Worm (Caenorhabditis elegans) whole organism, young adult: ENCODE measurements around the gene abts-4.

ENCODE experiments used
- F37B4.10 ChIP-seq: fragments of 200-800 bp; sonication (Bioruptor generic); IDR thresholded peaks from 2 replicates; pipeline ENCODE4 v1.3.6; 2022; ENCODE audit warnings: missing genetic modification characterization, missing compliant biosample characterization
- F39B2.1 ChIP-seq: fragments of 200-800 bp; sonication (Bioruptor generic); IDR thresholded peaks from 2 replicates; pipeline ENCODE4 v1.3.6; 2022; ENCODE audit warnings: missing genetic modification reagents, missing genetic modification characterization, missing compliant biosample characterization
- F55B11.4 ChIP-seq: sonication (generic microtip); optimal IDR thresholded peaks from 2 replicates; lab custom pipeline; 2016; ENCODE audit warnings: missing compliant biosample characterization, missing genetic modification characterization, borderline replicate concordance; ENCODE audit not compliant: insufficient read depth
- K11D2.4 ChIP-seq: fragments of 200-800 bp; sonication (Bioruptor generic); IDR thresholded peaks from 2 replicates; pipeline ENCODE4 v1.3.6; 2022; ENCODE audit warnings: missing genetic modification reagents, missing genetic modification characterization, missing compliant biosample characterization
- Y67H2A.10 ChIP-seq: fragments of 200-800 bp; sonication (Bioruptor generic); conservative IDR thresholded peaks from 2 replicates; pipeline ENCODE4 v1.3.6; 2022; ENCODE audit warnings: missing genetic modification reagents, missing genetic modification characterization, missing compliant biosample characterization
- ama-1 ChIP-seq, 3 experiments: fragments of 150-350 bp in 1 of 3; sonication (generic microtip) in 2 of 3; optimal IDR thresholded peaks; 2 replicates each; lab custom pipeline; 2014 to 2018; ENCODE audit warnings: missing biosample characterization in 2 of 3, missing genetic modification characterization in 2 of 3, missing genetic modification reagents in 2 of 3
- atf-7 ChIP-seq: sonication (generic microtip); optimal IDR thresholded peaks from 2 replicates; lab custom pipeline; 2017; ENCODE audit warnings: mild to moderate bottlenecking, missing genetic modification characterization, missing compliant biosample characterization
- athp-1 ChIP-seq: sonication (generic microtip); optimal IDR thresholded peaks from 2 replicates; lab custom pipeline; 2017; ENCODE audit warnings: mild to moderate bottlenecking, missing genetic modification characterization, missing compliant biosample characterization
- bed-2 ChIP-seq: fragments of 200-800 bp; sonication (Bioruptor generic); IDR thresholded peaks from 2 replicates; pipeline ENCODE4 v1.3.6; 2022; ENCODE audit warnings: missing genetic modification reagents, missing genetic modification characterization, missing compliant biosample characterization
- cebp-1 ChIP-seq, 2 experiments: fragments of 200-800 bp in 1 of 2; sonication (Bioruptor generic) in 1 of 2; sonication (generic microtip) in 1 of 2; IDR thresholded peaks in 1 of 2; optimal IDR thresholded peaks in 1 of 2; 2 replicates each; pipeline versions ENCODE4 v1.3.6 to Lab custom; 2017 to 2022; ENCODE audit warnings: missing compliant biosample characterization in 2 of 2, missing genetic modification characterization in 2 of 2, mild to moderate bottlenecking in 1 of 2, missing genetic modification reagents in 1 of 2, moderate library complexity in 1 of 2
- ceh-91 ChIP-seq: fragments of 200-800 bp; sonication (Bioruptor generic); IDR thresholded peaks from 2 replicates; pipeline ENCODE4 v1.3.6; 2022; ENCODE audit warnings: missing genetic modification reagents, missing genetic modification characterization, missing compliant biosample characterization
- chd-7 ChIP-seq: sonication (generic microtip); optimal IDR thresholded peaks from 2 replicates; lab custom pipeline; 2016; ENCODE audit warnings: mild to moderate bottlenecking, missing genetic modification characterization, moderate library complexity, missing compliant biosample characterization
- dox-1 ChIP-seq: fragments of 200-800 bp; sonication (Bioruptor generic); IDR thresholded peaks from 2 replicates; pipeline ENCODE4 v1.3.6; 2022; ENCODE audit warnings: missing genetic modification reagents, missing genetic modification characterization, missing compliant biosample characterization
- egl-44 ChIP-seq: fragments of 200-800 bp; sonication (Bioruptor generic); IDR thresholded peaks from 2 replicates; pipeline ENCODE4 v1.3.6; 2022; ENCODE audit warnings: missing genetic modification reagents, missing genetic modification characterization, missing compliant biosample characterization
- egrh-3 ChIP-seq: fragments of 200-800 bp; sonication (Bioruptor generic); IDR thresholded peaks from 2 replicates; pipeline ENCODE4 v1.3.6; 2022; ENCODE audit warnings: missing genetic modification reagents, missing genetic modification characterization, missing compliant biosample characterization
- ets-4 ChIP-seq: fragments of 200-800 bp; sonication (Bioruptor generic); optimal IDR thresholded peaks from 2 replicates; lab custom pipeline; 2018; ENCODE audit warnings: mild to moderate bottlenecking, missing genetic modification characterization, missing compliant biosample characterization
- hmg-20 ChIP-seq: fragments of 200-800 bp; sonication (Bioruptor generic); IDR thresholded peaks from 2 replicates; pipeline ENCODE4 v1.3.6; 2022; ENCODE audit warnings: missing genetic modification reagents, missing genetic modification characterization, missing compliant biosample characterization
- hsf-1 ChIP-seq: fragments of 200-800 bp; sonication (Bioruptor generic); IDR thresholded peaks from 2 replicates; pipeline ENCODE4 v1.3.6; 2022; ENCODE audit warnings: missing genetic modification reagents, missing genetic modification characterization, missing compliant biosample characterization
- lag-1 ChIP-seq: fragments of 200-800 bp; sonication (Bioruptor generic); IDR thresholded peaks from 2 replicates; pipeline ENCODE4 v1.3.6; 2022; ENCODE audit warnings: missing genetic modification reagents, missing genetic modification characterization, missing compliant biosample characterization
- lin-35 ChIP-seq, 3 experiments: fragments of 150-350 bp in 2 of 3; sonication (generic microtip) in 1 of 3; optimal IDR thresholded peaks; 2 replicates each; lab custom pipeline; 2014 to 2018; ENCODE audit warnings: missing biosample characterization in 3 of 3, missing genetic modification characterization in 3 of 3, missing genetic modification reagents in 3 of 3
- lir-1 ChIP-seq: fragments of 200-800 bp; sonication (Bioruptor generic); conservative IDR thresholded peaks from 2 replicates; pipeline ENCODE4 v1.3.6; 2022; ENCODE audit warnings: missing genetic modification reagents, missing genetic modification characterization, missing compliant biosample characterization
- nhr-120 ChIP-seq: fragments of 200-800 bp; sonication (Bioruptor generic); IDR thresholded peaks from 2 replicates; pipeline ENCODE4 v1.3.6; 2022; ENCODE audit warnings: missing genetic modification characterization, missing compliant biosample characterization
- nhr-179 ChIP-seq: sonication (generic microtip); optimal IDR thresholded peaks from 2 replicates; lab custom pipeline; 2016; ENCODE audit warnings: mild to moderate bottlenecking, missing genetic modification characterization, missing compliant biosample characterization
- nhr-80 ChIP-seq: sonication (generic microtip); optimal IDR thresholded peaks from 2 replicates; lab custom pipeline; 2016; ENCODE audit warnings: missing genetic modification characterization, missing compliant biosample characterization
- nhr-90 ChIP-seq: sonication (generic microtip); optimal IDR thresholded peaks from 2 replicates; lab custom pipeline; 2016; ENCODE audit warnings: missing genotype, mild to moderate bottlenecking, missing genetic modification characterization, missing compliant biosample characterization
- pbrm-1 ChIP-seq: fragments of 200-800 bp; sonication (Bioruptor generic); IDR thresholded peaks from 2 replicates; pipeline ENCODE4 v1.3.6; 2022; ENCODE audit warnings: missing genetic modification reagents, missing genetic modification characterization, missing compliant biosample characterization
- rpc-1 ChIP-seq, 2 experiments: fragments of 150-350 bp in 1 of 2; sonication (generic microtip) in 1 of 2; optimal IDR thresholded peaks; 2 replicates each; lab custom pipeline; 2014 to 2018; ENCODE audit warnings: missing biosample characterization in 1 of 2, missing genetic modification characterization in 1 of 2, missing genetic modification reagents in 1 of 2, missing genotype in 1 of 2
- sea-2 ChIP-seq: fragments of 200-800 bp; sonication (Bioruptor generic); IDR thresholded peaks from 2 replicates; pipeline ENCODE4 v1.3.6; 2022; ENCODE audit warnings: missing genetic modification characterization, missing compliant biosample characterization
- tbx-9 ChIP-seq: sonication (generic microtip); optimal IDR thresholded peaks from 2 replicates; lab custom pipeline; 2016; ENCODE audit warnings: borderline replicate concordance, missing genetic modification characterization, inconsistent platforms, missing compliant biosample characterization
- ztf-22 ChIP-seq: fragments of 200-800 bp; sonication (Bioruptor generic); optimal IDR thresholded peaks from 2 replicates; lab custom pipeline; 2018; ENCODE audit warnings: mild to moderate bottlenecking, missing genetic modification characterization, moderate library complexity, missing compliant biosample characterization
- ztf-25 ChIP-seq: fragments of 200-800 bp; sonication (Bioruptor generic); IDR thresholded peaks from 2 replicates; pipeline ENCODE4 v1.3.6; 2022; ENCODE audit warnings: missing genetic modification reagents, missing genetic modification characterization, missing compliant biosample characterization
- ztf-28 ChIP-seq: fragments of 200-800 bp; sonication (Bioruptor generic); IDR thresholded peaks from 2 replicates; pipeline ENCODE4 v1.3.6; 2022; ENCODE audit warnings: missing genetic modification reagents, missing genetic modification characterization, missing compliant biosample characterization
- ztf-6 ChIP-seq: fragments of 200-800 bp; sonication (Bioruptor generic); IDR thresholded peaks from 2 replicates; pipeline ENCODE4 v1.3.6; 2022; ENCODE audit warnings: missing genetic modification reagents, missing genetic modification characterization, missing compliant biosample characterization

abts-4 gene

DNA sequence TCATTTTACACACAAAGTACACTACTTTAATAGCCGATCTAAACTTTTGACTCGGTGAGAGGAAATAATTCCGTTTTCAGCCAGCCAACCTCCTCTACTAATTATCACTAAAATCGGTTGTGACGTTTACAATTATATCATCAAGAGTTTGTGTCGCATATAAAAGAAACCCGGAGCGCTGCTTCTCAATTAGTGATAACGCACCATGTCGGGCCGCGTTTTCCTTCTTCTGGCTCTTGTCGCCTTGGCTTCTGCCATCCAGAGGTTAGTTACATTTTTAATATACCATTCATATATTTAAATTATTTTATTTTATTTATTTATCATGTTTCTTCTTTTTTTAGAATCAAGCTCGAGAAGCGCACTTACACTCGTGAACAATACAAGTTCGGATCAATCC, 29.4 kb upstream of the abts-4 start, which contains the start of gene asp-3:
asp-3 (plus strand) TSS at position 79 of the 400 bp plus-strand sequence.
- TF ChIP-seq lin-35 (GFP tag; optimal IDR thresholded peaks at IDR 0.05; lab: Kevin White, UChicago) (no peak), K11D2.4 (GFP tag; lab: Robert Waterston, UW) (no peak), lir-1 (GFP tag; lab: Robert Waterston, UW) (no peak), nhr-179 (tag; lab: Kevin White, UChicago) (no peak), F39B2.1 (no peak)

DNA sequence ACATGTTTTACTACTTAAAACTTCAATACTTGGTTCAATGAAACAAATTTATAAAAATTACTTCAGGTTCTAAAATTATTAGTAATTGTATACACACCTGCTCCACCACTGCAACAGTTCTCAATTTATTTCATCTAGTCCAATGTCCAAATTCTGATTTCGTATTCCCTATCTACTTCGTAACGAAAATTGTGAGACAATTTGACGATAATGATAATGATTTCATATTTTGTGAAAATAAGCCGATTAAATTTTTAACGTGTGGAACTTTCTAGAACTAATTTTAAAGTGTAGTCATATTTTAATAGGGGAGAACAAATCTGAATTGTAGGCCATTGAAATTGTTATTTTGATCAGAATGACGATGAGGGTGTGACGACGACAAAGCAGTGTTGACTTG, 28.9 kb upstream of the abts-4 start:
- TF ChIP-seq egrh-3 (GFP tag; lab: Robert Waterston, UW) (no peak), hsf-1 (peak; percentile 50; the same call in 1 of the 2 replicates), sea-2 (GFP tag; lab: Robert Waterston, UW) (no peak), Y67H2A.10 (GFP tag; lab: Robert Waterston, UW) (no peak)

DNA sequence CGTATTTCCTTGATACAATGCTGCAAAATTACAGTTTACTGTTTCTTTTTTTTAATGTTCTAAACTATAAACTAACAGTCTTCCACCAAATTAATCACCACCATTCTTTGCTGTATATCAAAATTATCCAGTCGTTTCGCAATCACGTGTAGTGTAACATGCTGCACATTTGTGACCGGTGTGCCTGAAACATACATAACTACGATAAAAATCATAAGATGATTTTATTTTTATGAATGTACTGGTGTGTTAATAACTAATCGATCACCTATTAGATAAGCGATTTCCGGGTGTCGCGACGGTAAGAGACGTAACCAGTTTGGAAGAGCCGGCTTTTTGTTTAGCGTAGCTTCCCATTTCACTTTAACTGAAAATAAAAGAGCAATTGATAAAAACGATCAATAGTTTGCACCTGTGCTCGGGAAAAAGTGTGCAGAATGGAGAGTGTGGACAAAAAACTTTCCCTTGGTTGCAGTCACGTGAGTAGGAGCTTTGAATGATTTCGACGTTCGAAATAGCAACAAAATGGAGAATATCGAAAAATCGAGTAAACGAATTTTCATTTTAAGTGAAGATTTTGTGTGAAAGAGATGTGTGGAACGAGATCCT, 27.5 kb upstream of the abts-4 start, which contains the start of gene sgca-1:
sgca-1 (minus strand) TSS at position 584 of the 609 bp plus-strand sequence.
- peak; percentile 78 for TF ChIP-seq nhr-80
- TF ChIP-seq nhr-120 (GFP tag; lab: Robert Waterston, UW) = no peak
- peak; percentile 74 for TF ChIP-seq ets-4
- TF ChIP-seq chd-7 (tag; lab: Kevin White, UChicago) = no peak
- no peak for TF ChIP-seq ztf-28 (GFP tag; lab: Robert Waterston, UW)
- no peak for TF ChIP-seq ama-1 (optimal IDR thresholded peaks at IDR 0.05; lab: Kevin White, UChicago)
- no peak for TF ChIP-seq ama-1 (GFP tag; optimal IDR thresholded peaks at IDR 0.05; lab: Kevin White, UChicago)
- no peak for TF ChIP-seq lag-1 (GFP tag; lab: Robert Waterston, UW)
- TF ChIP-seq F37B4.10 (GFP tag; lab: Robert Waterston, UW) = no peak
- TF ChIP-seq tbx-9 (tag; lab: Kevin White, UChicago) = no peak
- TF ChIP-seq pbrm-1 (GFP tag; lab: Robert Waterston, UW) = no peak
- no peak for TF ChIP-seq F55B11.4
- TF ChIP-seq bed-2 (GFP tag; lab: Robert Waterston, UW) = no peak
- no peak for TF ChIP-seq hmg-20 (GFP tag; lab: Robert Waterston, UW)
- 0 out of 2 replicates have a peak, but pooled peaks have one; percentile 10 for TF ChIP-seq cebp-1 (GFP tag; IDR thresholded peaks at IDR 0.05; lab: Robert Waterston, UW)
- TF ChIP-seq cebp-1 (tag; optimal IDR thresholded peaks at IDR 0.05; lab: Kevin White, UChicago) = peak; percentile 74
- no peak for TF ChIP-seq egl-44 (GFP tag; lab: Robert Waterston, UW)
- TF ChIP-seq ztf-22 (GFP tag; lab: Kevin White, UChicago) = no peak
- TF ChIP-seq ztf-25 (GFP tag; lab: Robert Waterston, UW) = no peak
- peak; percentile 10 for TF ChIP-seq atf-7 (tag; lab: Kevin White, UChicago)
- no peak for TF ChIP-seq ceh-91 (GFP tag; lab: Robert Waterston, UW)
- TF ChIP-seq nhr-90 (tag; lab: Kevin White, UChicago) = peak; percentile 36
- TF ChIP-seq dox-1 (GFP tag; lab: Robert Waterston, UW) = no peak
- TF ChIP-seq ztf-6 (GFP tag; lab: Robert Waterston, UW) = no peak
- no peak for TF ChIP-seq rpc-1 (optimal IDR thresholded peaks at IDR 0.05; lab: Kevin White, UChicago)
- no peak for TF ChIP-seq rpc-1 (tag; optimal IDR thresholded peaks at IDR 0.05; lab: Kevin White, UChicago)
- TF ChIP-seq athp-1 (tag; lab: Kevin White, UChicago) = no peak
